Worm (Caenorhabditis elegans) whole organism, L3 larva: ENCODE data around the gene cpna-2.

ENCODE experiments used
- aly-2 ChIP-seq: fragments of 150-350 bp; optimal IDR thresholded peaks from 2 replicates; lab custom pipeline; 2014; ENCODE audit warnings: missing biosample characterization, missing genetic modification characterization
- ama-1 ChIP-seq: fragments of 150-350 bp; optimal IDR thresholded peaks from 2 replicates; lab custom pipeline; 2018
- ceh-16 ChIP-seq: sonication (generic microtip); optimal IDR thresholded peaks from 2 replicates; lab custom pipeline; 2017; ENCODE audit warnings: missing biosample characterization, missing genetic modification characterization
- ceh-28 ChIP-seq: fragments of 150-350 bp; optimal IDR thresholded peaks from 2 replicates; lab custom pipeline; 2014; ENCODE audit warnings: missing biosample characterization, missing genetic modification reagents, missing genetic modification characterization
- ceh-9 ChIP-seq: sonication (generic microtip); optimal IDR thresholded peaks from 2 replicates; lab custom pipeline; 2018; ENCODE audit warnings: missing biosample characterization, missing genetic modification characterization
- daf-12 ChIP-seq: fragments of 150-350 bp; optimal IDR thresholded peaks from 2 replicates; lab custom pipeline; 2014; ENCODE audit warnings: missing biosample characterization, missing genetic modification reagents, missing genetic modification characterization
- elt-2 ChIP-seq: sonication (generic microtip); optimal IDR thresholded peaks from 2 replicates; lab custom pipeline; 2016; ENCODE audit warnings: missing genetic modification reagents, mild to moderate bottlenecking, missing genetic modification characterization, missing compliant biosample characterization
- eor-1 ChIP-seq, 2 experiments: fragments of 150-350 bp; optimal IDR thresholded peaks; 2 replicates each; lab custom pipeline; 2014 to 2018; ENCODE audit warnings: missing biosample characterization in 2 of 2, missing genetic modification characterization in 2 of 2
- jun-1 ChIP-seq: fragments of 150-350 bp; optimal IDR thresholded peaks from 2 replicates; lab custom pipeline; 2014; ENCODE audit warnings: missing biosample characterization, missing genetic modification reagents, missing genetic modification characterization
- lin-15B ChIP-seq: fragments of 150-350 bp; optimal IDR thresholded peaks from 2 replicates; lab custom pipeline; 2014; ENCODE audit warnings: missing biosample characterization, missing genetic modification characterization
- lsy-12 ChIP-seq: sonication (generic microtip); optimal IDR thresholded peaks from 2 replicates; lab custom pipeline; 2016; ENCODE audit warnings: mild to moderate bottlenecking, missing genetic modification characterization, missing compliant biosample characterization
- mdl-1 ChIP-seq: fragments of 150-350 bp; optimal IDR thresholded peaks from 2 replicates; lab custom pipeline; 2014; ENCODE audit warnings: missing biosample characterization, missing genetic modification characterization
- mml-1 ChIP-seq: fragments of 150-350 bp; sonication (generic microtip); optimal IDR thresholded peaks from 3 replicates; lab custom pipeline; 2014; ENCODE audit warnings: missing biosample characterization, missing genetic modification characterization
- nfya-1 ChIP-seq: sonication (generic microtip); optimal IDR thresholded peaks from 2 replicates; lab custom pipeline; 2017; ENCODE audit warnings: missing genetic modification characterization, mild to moderate bottlenecking, missing compliant biosample characterization, antibody characterized with exemption, moderate library complexity; ENCODE audit not compliant: insufficient read depth
- nhr-11 ChIP-seq: fragments of 150-350 bp; optimal IDR thresholded peaks from 2 replicates; lab custom pipeline; 2014; ENCODE audit warnings: missing biosample characterization, missing genetic modification characterization
- nhr-12 ChIP-seq: fragments of 150-350 bp; optimal IDR thresholded peaks from 2 replicates; lab custom pipeline; 2014; ENCODE audit warnings: missing biosample characterization, missing genetic modification characterization
- nhr-23 ChIP-seq: fragments of 150-350 bp; optimal IDR thresholded peaks from 2 replicates; lab custom pipeline; 2014; ENCODE audit warnings: missing biosample characterization, missing genetic modification reagents, missing genetic modification characterization
- nhr-237 ChIP-seq: fragments of 150-350 bp; optimal IDR thresholded peaks from 2 replicates; lab custom pipeline; 2014; ENCODE audit warnings: missing biosample characterization, missing genetic modification characterization
- nhr-25 ChIP-seq: sonication (generic microtip); optimal IDR thresholded peaks from 2 replicates; lab custom pipeline; 2017; ENCODE audit warnings: missing biosample characterization, missing genetic modification characterization
- nhr-43 ChIP-seq: sonication (generic microtip); optimal IDR thresholded peaks from 2 replicates; lab custom pipeline; 2016; ENCODE audit warnings: mild to moderate bottlenecking, missing genetic modification characterization, missing compliant biosample characterization; ENCODE audit not compliant: poor library complexity, severe bottlenecking
- nhr-67 ChIP-seq: fragments of 150-350 bp; optimal IDR thresholded peaks from 2 replicates; lab custom pipeline; 2014; ENCODE audit warnings: missing biosample characterization, missing genetic modification characterization
- nhr-77 ChIP-seq: fragments of 150-350 bp; optimal IDR thresholded peaks from 2 replicates; lab custom pipeline; 2014; ENCODE audit warnings: missing biosample characterization, missing genetic modification characterization
- pqm-1 ChIP-seq: fragments of 150-350 bp; optimal IDR thresholded peaks from 2 replicates; lab custom pipeline; 2017; ENCODE audit warnings: missing biosample characterization, missing genetic modification characterization, inconsistent platforms
- skn-1 ChIP-seq: fragments of 150-350 bp; optimal IDR thresholded peaks from 2 replicates; lab custom pipeline; 2014; ENCODE audit warnings: missing biosample characterization, missing genetic modification characterization
- tbx-2 ChIP-seq: sonication (generic microtip); optimal IDR thresholded peaks from 2 replicates; lab custom pipeline; 2016; ENCODE audit warnings: mild to moderate bottlenecking, missing genetic modification characterization, missing compliant biosample characterization
- unc-39 ChIP-seq: sonication (generic microtip); optimal IDR thresholded peaks from 4 replicates; lab custom pipeline; 2017; ENCODE audit warnings: missing biosample characterization, missing genetic modification characterization
- unc-62 ChIP-seq: fragments of 150-350 bp; sonication (generic microtip); optimal IDR thresholded peaks from 4 replicates; lab custom pipeline; 2014; ENCODE audit warnings: missing biosample characterization, missing genetic modification reagents, missing genetic modification characterization

The cpna-2 gene

ce11 chrII:7724603-7725002, at the start of gene cpna-2:
cpna-2 (plus strand) TSS chrII:7724903.
- TF ChIP-seq lsy-12 (tag; lab: Kevin White, UChicago), result no peak
- TF ChIP-seq ceh-16 (tag; lab: Kevin White, UChicago), result no peak
- TF ChIP-seq eor-1 (tag; optimal IDR thresholded peaks at IDR 0.05; lab: Kevin White, UChicago), result no peak
- TF ChIP-seq nhr-237, result no peak

DNA sequence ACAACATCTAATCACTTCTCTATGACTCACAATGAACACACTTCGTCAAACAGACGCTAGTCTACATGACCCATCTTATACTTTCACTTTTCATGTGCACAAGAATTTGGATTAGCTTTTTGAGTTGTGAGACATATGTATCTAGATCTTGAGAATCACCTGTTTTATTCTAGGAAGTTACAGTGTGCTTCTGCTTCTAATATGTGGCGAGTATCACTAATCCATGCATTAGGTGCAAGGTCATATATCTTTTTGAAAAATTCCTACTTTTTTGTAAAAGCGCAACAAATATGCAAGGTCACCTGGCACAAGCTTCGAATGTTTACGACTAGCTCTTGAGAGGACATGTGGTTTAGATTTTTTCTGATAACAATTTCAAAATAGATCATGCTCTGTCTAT, 49.0 kb upstream of the cpna-2 start:
- TF ChIP-seq mdl-1 (no peak), daf-12 (no peak), unc-62 (GFP tag; lab: Kevin White, UChicago) (no peak)

ce11 chrII:7676307-7676905, 48.3 kb upstream of the cpna-2 start:
- TF ChIP-seq mml-1 (tag; lab: Kevin White, UChicago), result no peak
- TF ChIP-seq nhr-43, result peak; percentile 47
- TF ChIP-seq nhr-23 (tag; lab: Kevin White, UChicago), result peak; percentile 38

ce11 chrII:7678512-7678911, 46.2 kb upstream of the cpna-2 start:
- TF ChIP-seq elt-2 (tag; lab: Kevin White, UChicago) (no peak), nhr-25 (tag; lab: Kevin White, UChicago) (peak; percentile 60)
- TF ChIP-seq, all 47 proteins: peak for 1

DNA sequence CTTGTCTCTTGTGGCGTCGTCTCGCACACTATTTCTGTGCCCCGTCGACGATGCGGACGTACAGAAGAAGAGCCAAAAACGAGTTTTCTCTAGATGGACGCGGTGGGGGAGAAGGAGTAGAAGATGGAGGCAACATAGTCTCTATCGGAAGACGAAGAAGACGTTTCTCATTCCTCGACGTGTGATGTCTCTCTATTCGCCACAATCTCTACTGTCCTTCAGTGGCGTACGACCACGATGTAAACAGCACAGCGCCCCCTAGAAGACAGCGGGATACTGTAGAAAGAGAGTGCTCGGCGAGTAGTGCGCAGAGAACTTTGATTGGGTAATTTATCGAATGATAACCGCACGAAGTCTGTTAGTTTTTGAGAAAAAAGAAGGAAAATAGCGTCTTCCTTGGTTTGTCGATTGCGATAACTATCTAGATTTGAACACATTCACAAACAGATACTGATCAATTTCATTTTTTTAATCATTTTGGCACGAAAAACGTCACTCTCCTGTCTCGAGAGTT, 45.1 kb upstream of the cpna-2 start:
- no peak for TF ChIP-seq lin-15B
- TF ChIP-seq nhr-23 (tag; lab: Kevin White, UChicago), result no peak
- no peak for TF ChIP-seq jun-1 (tag; lab: Kevin White, UChicago)
- TF ChIP-seq nhr-67, result no peak
- TF ChIP-seq nfya-1, result peak; percentile 4
- peak; percentile 81 for TF ChIP-seq nhr-25 (tag; lab: Kevin White, UChicago)
- TF ChIP-seq tbx-2, result no peak
- TF ChIP-seq nhr-77, result no peak
- TF ChIP-seq nhr-11 (tag; lab: Kevin White, UChicago), result no peak

- no peak for TF ChIP-seq lsy-12 (tag; lab: Kevin White, UChicago)
- no peak for TF ChIP-seq nhr-237
- TF ChIP-seq unc-62 (GFP tag; lab: Kevin White, UChicago), result no peak
- TF ChIP-seq aly-2 (tag; lab: Kevin White, UChicago), result no peak
- TF ChIP-seq ama-1, result no peak
- no peak for TF ChIP-seq ceh-9 (tag; lab: Kevin White, UChicago)
- TF ChIP-seq nhr-12 (tag; lab: Kevin White, UChicago), result no peak
- TF ChIP-seq nhr-67, result no peak
- no peak for TF ChIP-seq nfya-1
- TF ChIP-seq mml-1 (tag; lab: Kevin White, UChicago), result no peak
- TF ChIP-seq, all 47 proteins: peak for 0
Observed at ce11 chrII:7681898-7682297, 42.8 kb upstream of the cpna-2 start, which contains the start of gene lin-26. lin-26 (plus strand) TSS chrII:7682198.

DNA sequence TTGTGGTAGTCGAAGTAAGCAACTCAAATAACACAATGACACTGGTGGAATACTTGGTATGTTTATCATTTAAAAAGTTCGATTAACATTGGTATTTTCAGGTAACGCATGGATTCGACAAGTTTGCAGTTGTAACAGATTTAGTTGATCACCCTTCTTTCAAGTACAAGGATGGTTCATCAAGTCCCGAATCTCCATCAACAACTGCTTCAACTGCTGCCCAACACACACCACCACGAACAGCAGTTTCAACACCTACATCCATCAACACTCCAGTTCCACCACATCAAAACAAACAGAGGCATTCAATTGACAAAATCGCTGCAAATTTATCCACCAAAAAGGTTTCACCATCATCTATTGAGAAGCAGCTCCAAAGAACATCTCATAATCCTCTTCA, 42.2 kb upstream of the cpna-2 start:
- TF ChIP-seq pqm-1 (tag; lab: Kevin White, UChicago) (no peak), ceh-28 (tag; lab: Kevin White, UChicago) (no peak), nfya-1 (no peak), nhr-23 (tag; lab: Kevin White, UChicago) (no peak), lin-15B (no peak)
- TF ChIP-seq, all 47 proteins: peak for 0

ce11 chrII:7684589-7684988, 40.1 kb upstream of the cpna-2 start, which contains the start of gene F18A1.1:
F18A1.1 (plus strand) TSS chrII:7684889.
- TF ChIP-seq unc-39 (tag; lab: Kevin White, UChicago) (no peak), skn-1 (tag; lab: Kevin White, UChicago) (no peak), nhr-43 (peak; percentile 18), ceh-28 (tag; lab: Kevin White, UChicago) (peak; percentile 29), aly-2 (tag; lab: Kevin White, UChicago) (no peak)
